Fruit fly (Drosophila melanogaster): ENCODE results near the gene Dbp21E2.

Dbp21E2 gene

dm6 chr2L:821986-822711 is 10.8 kb downstream of the Dbp21E2 start:
- TF ChIP-seq CG8478 (optimal IDR thresholded peaks at IDR 0.05): no peak
- TF ChIP-seq CTCF (optimal IDR thresholded peaks at IDR 0.05): no peak

- TF ChIP-seq CTCF (optimal IDR thresholded peaks at IDR 0.05) (peak; percentile 59 to 65), CG8478 (optimal IDR thresholded peaks at IDR 0.05) (no peak)
These were observed 14.4 kb downstream of the Dbp21E2 start, which contains the start of the genes CG3862 and dock for dm6 chr2L:825768-826263. Gene CG3862, minus strand, starts transcription at chr2L:825861. Gene dock, plus strand, starts transcription at chr2L:825969.

dm6 chr2L:826388-826787 is 15.0 kb downstream of the Dbp21E2 start:
- TF ChIP-seq CTCF (optimal IDR thresholded peaks at IDR 0.05) (no peak), CG8478 (optimal IDR thresholded peaks at IDR 0.05) (no peak)

- TF ChIP-seq CG8478 (optimal IDR thresholded peaks at IDR 0.05): no peak
- no peak for TF ChIP-seq CTCF (optimal IDR thresholded peaks at IDR 0.05)
These were observed 15.7 kb downstream of the Dbp21E2 start for dm6 chr2L:827049-827448.

- no peak for TF ChIP-seq CG8478 (optimal IDR thresholded peaks at IDR 0.05)
- TF ChIP-seq CTCF (optimal IDR thresholded peaks at IDR 0.05): no peak
These were observed 16.4 kb downstream of the Dbp21E2 start for dm6 chr2L:827516-828362.

dm6 chr2L:837989-838388 is 26.6 kb downstream of the Dbp21E2 start:
- TF ChIP-seq CTCF (optimal IDR thresholded peaks at IDR 0.05) (no peak), CG8478 (optimal IDR thresholded peaks at IDR 0.05) (no peak)

- no peak for TF ChIP-seq CG8478 (optimal IDR thresholded peaks at IDR 0.05)
- no peak for TF ChIP-seq CTCF (optimal IDR thresholded peaks at IDR 0.05)
These were observed 27.4 kb downstream of the Dbp21E2 start for dm6 chr2L:838786-839185.

dm6 chr2L:840022-840421 is 28.6 kb downstream of the Dbp21E2 start:
- TF ChIP-seq CG8478 (optimal IDR thresholded peaks at IDR 0.05) (no peak), CTCF (optimal IDR thresholded peaks at IDR 0.05) (no peak)

- TF ChIP-seq CG8478 (optimal IDR thresholded peaks at IDR 0.05) (no peak), CTCF (optimal IDR thresholded peaks at IDR 0.05) (no peak)
These were observed 29.3 kb downstream of the Dbp21E2 start for dm6 chr2L:840716-841115.

dm6 chr2L:841708-842107 is 30.3 kb downstream of the Dbp21E2 start:
- TF ChIP-seq CG8478 (optimal IDR thresholded peaks at IDR 0.05) (no peak), CTCF (optimal IDR thresholded peaks at IDR 0.05) (no peak)

dm6 chr2L:842873-843272 is 31.5 kb downstream of the Dbp21E2 start:
- TF ChIP-seq CG8478 (optimal IDR thresholded peaks at IDR 0.05): no peak
- TF ChIP-seq CTCF (optimal IDR thresholded peaks at IDR 0.05): no peak

dm6 chr2L:843301-843700 is 31.9 kb downstream of the Dbp21E2 start:
- TF ChIP-seq CG8478 (optimal IDR thresholded peaks at IDR 0.05) (no peak), CTCF (optimal IDR thresholded peaks at IDR 0.05) (no peak)

- TF ChIP-seq CTCF (optimal IDR thresholded peaks at IDR 0.05): no peak
- no peak for TF ChIP-seq CG8478 (optimal IDR thresholded peaks at IDR 0.05)
These were observed 32.7 kb downstream of the Dbp21E2 start for dm6 chr2L:843850-844791.

dm6 chr2L:845341-846004 is 34.1 kb downstream of the Dbp21E2 start:
- TF ChIP-seq CG8478 (optimal IDR thresholded peaks at IDR 0.05) (no peak), CTCF (optimal IDR thresholded peaks at IDR 0.05) (no peak)

Measured in S2 (cell line).